Worm (Caenorhabditis elegans) whole organism, L1 larva: ENCODE measurements around the gene C40H1.7.

ENCODE experiments used
- lin-15B ChIP-seq: fragments of 150-350 bp; sonication (generic microtip); optimal IDR thresholded peaks from 3 replicates; lab custom pipeline; 2014; ENCODE audit warnings: missing biosample characterization, missing genetic modification characterization
- mab-9 ChIP-seq: fragments of 200-800 bp; sonication (Bioruptor generic); IDR thresholded peaks from 2 replicates; pipeline ENCODE4 v1.3.6; 2022; ENCODE audit warnings: missing genetic modification reagents, missing genetic modification characterization, missing compliant biosample characterization

DNA sequence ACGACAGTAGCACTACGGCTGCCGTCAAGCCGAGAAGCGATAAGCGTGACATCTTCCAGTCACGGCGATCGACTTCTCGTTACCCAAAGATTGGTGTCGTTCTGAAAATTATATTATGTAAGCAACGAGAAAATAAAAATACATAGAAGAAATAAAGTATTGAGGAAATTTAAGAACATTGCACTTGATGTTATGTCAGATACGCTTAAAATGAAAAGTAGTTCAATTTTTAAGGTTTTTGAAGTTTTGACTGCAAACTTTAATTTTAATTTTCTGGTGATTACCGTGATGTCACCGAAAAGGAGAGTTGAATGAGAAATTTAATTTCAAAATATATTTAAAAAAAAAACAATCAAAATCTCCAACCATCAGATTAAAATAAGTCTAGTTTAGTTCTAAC, 19.5 kb downstream of the C40H1.7 start, which contains the start of gene emb-9:
- TF ChIP-seq mab-9 (GFP tag; lab: Robert Waterston, UW) (no peak), lin-15B (tag; lab: Kevin White, UChicago) (no peak)
